Fruit fly (Drosophila melanogaster) whole organism, embryonic: ENCODE results near the gene peb.

Experiments
- ATbp ChIP-seq: fragments of 200-800 bp; sonication (Bioruptor generic); optimal IDR thresholded peaks from 2 replicates; lab custom pipeline; 2017; ENCODE audit warnings: missing biosample characterization, mild to moderate bottlenecking, missing genetic modification characterization, missing genetic modification reagents
- Adf1 ChIP-seq: fragments of 200-800 bp; sonication (Bioruptor generic); IDR thresholded peaks from 2 replicates; pipeline ENCODE4 v1.3.6; 2022; ENCODE audit warnings: missing biosample characterization, missing genetic modification characterization
- Atf3 ChIP-seq: fragments of 200-800 bp; sonication (Bioruptor generic); optimal IDR thresholded peaks from 3 replicates; lab custom pipeline; 2016; ENCODE audit warnings: missing biosample characterization, missing genetic modification characterization
- CG10959 ChIP-seq: fragments of 200-800 bp; sonication (Bioruptor generic); IDR thresholded peaks from 2 replicates; pipeline ENCODE4 v1.3.6; 2022; ENCODE audit warnings: missing biosample characterization, missing genetic modification characterization
- CG11398 ChIP-seq: fragments of 200-800 bp; sonication (Bioruptor generic); optimal IDR thresholded peaks from 2 replicates; lab custom pipeline; 2016; ENCODE audit warnings: missing biosample characterization, missing genetic modification characterization
- CG15011 ChIP-seq: fragments of 200-800 bp; sonication (Bioruptor generic); optimal IDR thresholded peaks from 3 replicates; lab custom pipeline; 2018; ENCODE audit warnings: missing biosample characterization, mild to moderate bottlenecking, missing genetic modification characterization
- CG15479 ChIP-seq: fragments of 200-800 bp; sonication (Bioruptor generic); optimal IDR thresholded peaks from 3 replicates; lab custom pipeline; 2019; ENCODE audit warnings: missing biosample characterization, mild to moderate bottlenecking, missing genetic modification characterization, moderate library complexity
- CG16779 ChIP-seq: fragments of 200-800 bp; sonication (Bioruptor generic); IDR thresholded peaks from 2 replicates; pipeline ENCODE4 v1.3.6; 2022; ENCODE audit warnings: missing biosample characterization, missing genetic modification characterization
- CG18619 ChIP-seq: fragments of 200-800 bp; sonication (Bioruptor generic); optimal IDR thresholded peaks from 3 replicates; lab custom pipeline; 2017; ENCODE audit warnings: missing biosample characterization, mild to moderate bottlenecking, missing genetic modification characterization
- CG2120 ChIP-seq: fragments of 200-800 bp; sonication (Bioruptor generic); optimal IDR thresholded peaks from 3 replicates; lab custom pipeline; 2016; ENCODE audit warnings: missing biosample characterization, missing genetic modification characterization
- CG2678 ChIP-seq: fragments of 200-800 bp; sonication (Bioruptor generic); optimal IDR thresholded peaks from 3 replicates; lab custom pipeline; 2019; ENCODE audit warnings: missing biosample characterization, mild to moderate bottlenecking, missing genetic modification characterization, moderate library complexity
- CG30020 ChIP-seq: fragments of 200-800 bp; optimal IDR thresholded peaks from 2 replicates; lab custom pipeline; 2019; ENCODE audit warnings: missing biosample characterization, mild to moderate bottlenecking, missing genetic modification characterization, moderate library complexity
- CG34376 ChIP-seq: fragments of 200-800 bp; sonication (Bioruptor generic); optimal IDR thresholded peaks from 2 replicates; lab custom pipeline; 2018; ENCODE audit warnings: missing biosample characterization, mild to moderate bottlenecking, missing genetic modification characterization
- CG7786 ChIP-seq: fragments of 200-800 bp; sonication (Bioruptor generic); optimal IDR thresholded peaks from 2 replicates; lab custom pipeline; 2016; ENCODE audit warnings: missing biosample characterization, missing genetic modification characterization
- CG7963 ChIP-seq: fragments of 200-800 bp; sonication (Bioruptor generic); IDR thresholded peaks from 3 replicates; pipeline ENCODE4 v1.3.6; 2022; ENCODE audit warnings: missing biosample characterization, missing genetic modification characterization; ENCODE audit not compliant: partially characterized antibody
- CG9797 ChIP-seq: fragments of 200-800 bp; sonication (Bioruptor generic); optimal IDR thresholded peaks from 3 replicates; lab custom pipeline; 2018; ENCODE audit warnings: missing biosample characterization, mild to moderate bottlenecking, missing genetic modification characterization
- Ets97D ChIP-seq: fragments of 200-800 bp; sonication (Bioruptor generic); optimal IDR thresholded peaks from 3 replicates; lab custom pipeline; 2016; ENCODE audit warnings: missing biosample characterization, missing genetic modification characterization
- HLHmδ ChIP-seq: fragments of 200-800 bp; sonication (Bioruptor generic); optimal IDR thresholded peaks from 2 replicates; lab custom pipeline; 2018; ENCODE audit warnings: missing biosample characterization, mild to moderate bottlenecking, missing genetic modification characterization, moderate library complexity
- Myb ChIP-seq: fragments of 200-800 bp; sonication (Bioruptor generic); optimal IDR thresholded peaks from 2 replicates; lab custom pipeline; 2016; ENCODE audit warnings: missing biosample characterization, missing genetic modification characterization
- NC2α ChIP-seq: fragments of 200-800 bp; sonication (Bioruptor generic); optimal IDR thresholded peaks from 2 replicates; lab custom pipeline; 2016; ENCODE audit warnings: missing biosample characterization, missing genetic modification characterization
- Nf-YA ChIP-seq: fragments of 200-800 bp; sonication (Bioruptor generic); IDR thresholded peaks from 2 replicates; pipeline ENCODE4 v1.3.6; 2022; ENCODE audit warnings: missing biosample characterization, missing genetic modification characterization
- Nf-YB ChIP-seq: fragments of 200-800 bp; sonication (Bioruptor generic); optimal IDR thresholded peaks from 3 replicates; lab custom pipeline; 2019; ENCODE audit warnings: missing biosample characterization, mild to moderate bottlenecking, missing genetic modification characterization, moderate library complexity
- Pdp1 ChIP-seq, 2 experiments: fragments of 200-800 bp; sonication (Bioruptor generic); optimal IDR thresholded peaks; 3 replicates each; lab custom pipeline; 2016; ENCODE audit warnings: missing biosample characterization in 2 of 2, missing genetic modification characterization in 2 of 2, mild to moderate bottlenecking in 1 of 2, moderate library complexity in 1 of 2
- Tbp ChIP-seq: fragments of >200 bp; optimal IDR thresholded peaks from 2 replicates; lab custom pipeline; 2018; ENCODE audit warnings: missing biosample characterization, missing genetic modification characterization
- YL-1 ChIP-seq: fragments of 200-800 bp; sonication (Bioruptor generic); optimal IDR thresholded peaks from 3 replicates; lab custom pipeline; 2017; ENCODE audit warnings: missing biosample characterization, mild to moderate bottlenecking, missing genetic modification characterization
- ato ChIP-seq: fragments of 200-800 bp; sonication (Bioruptor generic); IDR thresholded peaks from 2 replicates; pipeline ENCODE4 v1.3.6; 2022; ENCODE audit warnings: missing biosample characterization, missing genetic modification characterization; ENCODE audit not compliant: partially characterized antibody
- emc ChIP-seq: fragments of 200-800 bp; sonication (Bioruptor generic); optimal IDR thresholded peaks from 2 replicates; lab custom pipeline; 2016; ENCODE audit warnings: missing biosample characterization, missing genetic modification characterization
- en ChIP-seq: fragments of 200-800 bp; sonication (Bioruptor generic); optimal IDR thresholded peaks from 2 replicates; lab custom pipeline; 2016; ENCODE audit warnings: missing biosample characterization, missing genetic modification characterization
- exex ChIP-seq: fragments of 200-800 bp; sonication (Bioruptor generic); optimal IDR thresholded peaks from 4 replicates; lab custom pipeline; 2018; ENCODE audit warnings: missing biosample characterization, mild to moderate bottlenecking, missing genetic modification characterization, moderate library complexity
- fd3F ChIP-seq: fragments of 200-800 bp; sonication (Bioruptor generic); optimal IDR thresholded peaks from 2 replicates; lab custom pipeline; 2018; ENCODE audit warnings: missing biosample characterization, mild to moderate bottlenecking, missing genetic modification characterization, moderate library complexity
- gcm ChIP-seq: fragments of 200-800 bp; sonication (Bioruptor generic); optimal IDR thresholded peaks from 2 replicates; lab custom pipeline; 2019; ENCODE audit warnings: missing biosample characterization, mild to moderate bottlenecking, missing genetic modification characterization, moderate library complexity
- gcm2 ChIP-seq: fragments of 200-800 bp; sonication (Bioruptor generic); optimal IDR thresholded peaks from 2 replicates; lab custom pipeline; 2016; ENCODE audit warnings: missing biosample characterization, missing genetic modification characterization
- gfzf ChIP-seq: fragments of 200-800 bp; sonication (Bioruptor generic); optimal IDR thresholded peaks from 2 replicates; lab custom pipeline; 2016; ENCODE audit warnings: missing biosample characterization, mild to moderate bottlenecking, missing genetic modification characterization, moderate library complexity
- hbn ChIP-seq: fragments of 200-800 bp; sonication (Bioruptor generic); IDR thresholded peaks from 2 replicates; pipeline ENCODE4 v1.3.6; 2022; ENCODE audit warnings: missing biosample characterization, missing genetic modification characterization; ENCODE audit not compliant: partially characterized antibody
- her ChIP-seq: fragments of 200-800 bp; sonication (Bioruptor generic); optimal IDR thresholded peaks from 2 replicates; lab custom pipeline; 2016; ENCODE audit warnings: missing biosample characterization, missing genetic modification characterization
- hkb ChIP-seq, 2 experiments: fragments of 200-800 bp in 1 of 2; fragments of >200 bp in 1 of 2; sonication (Bioruptor generic) in 1 of 2; IDR thresholded peaks in 1 of 2; optimal IDR thresholded peaks in 1 of 2; 2 replicates each; pipeline versions ENCODE4 v1.3.6 to Lab custom; 2017 to 2022; ENCODE audit warnings: missing biosample characterization in 1 of 2, missing genetic modification characterization in 1 of 2
- prd ChIP-seq, 3 experiments: fragments of >200 bp in 2 of 3; fragments of 200-800 bp in 1 of 3; sonication (Bioruptor generic) in 1 of 3; optimal IDR thresholded peaks in 2 of 3; IDR thresholded peaks in 1 of 3; 2 replicates in 2 of 3; 3 replicates in 1 of 3; pipeline versions ENCODE4 v1.3.6 to Lab custom; 2017 to 2022; ENCODE audit warnings: missing biosample characterization in 1 of 3, missing genetic modification characterization in 1 of 3
- run ChIP-seq: fragments of 200-800 bp; sonication (Bioruptor generic); optimal IDR thresholded peaks from 3 replicates; lab custom pipeline; 2018; ENCODE audit warnings: missing biosample characterization, mild to moderate bottlenecking, missing genetic modification characterization
- tap ChIP-seq: fragments of 200-800 bp; optimal IDR thresholded peaks from 3 replicates; lab custom pipeline; 2019; ENCODE audit warnings: missing biosample characterization, mild to moderate bottlenecking, missing genetic modification characterization, moderate library complexity
- wor ChIP-seq: fragments of 200-800 bp; sonication (Bioruptor generic); IDR thresholded peaks from 2 replicates; pipeline ENCODE4 v1.3.6; 2022; ENCODE audit warnings: missing biosample characterization, missing genetic modification characterization
- zf30C ChIP-seq: fragments of 200-800 bp; sonication (Bioruptor generic); optimal IDR thresholded peaks from 3 replicates; lab custom pipeline; 2018; ENCODE audit warnings: missing biosample characterization, mild to moderate bottlenecking, missing genetic modification characterization

The peb gene

dm6 chrX:4587584-4587983, 29.8 kb upstream of the peb start (continued):
- TF ChIP-seq CG15011, result no peak
- no peak for TF ChIP-seq CG2678 (tag; lab: Kevin White, UChicago)
- no peak for TF ChIP-seq fd3F (GFP tag; lab: Kevin White, UChicago)
- TF ChIP-seq exex (tag; lab: Kevin White, UChicago), result peak; percentile 2
- TF ChIP-seq Myb (GFP tag; lab: Kevin White, UChicago), result no peak
- TF ChIP-seq hkb (optimal IDR thresholded peaks at IDR 0.05; lab: Kevin White, UChicago), result no peak
- no peak for TF ChIP-seq hkb (GFP tag; IDR thresholded peaks at IDR 0.05; lab: Robert Waterston, UW)
- no peak for TF ChIP-seq NC2α (GFP tag; lab: Kevin White, UChicago)
- TF ChIP-seq ato (GFP tag; lab: Robert Waterston, UW), result no peak
- TF ChIP-seq CG10959 (GFP tag; lab: Robert Waterston, UW), result no peak
- TF ChIP-seq Nf-YA (GFP tag; lab: Robert Waterston, UW), result no peak
- TF ChIP-seq gfzf (GFP tag; lab: Kevin White, UChicago), result no peak
- no peak for TF ChIP-seq prd (optimal IDR thresholded peaks at IDR 0.05; lab: Kevin White, UChicago)
- no peak for TF ChIP-seq prd (GFP tag; IDR thresholded peaks at IDR 0.05; lab: Robert Waterston, UW)
- TF ChIP-seq CG9797 (GFP tag; lab: Kevin White, UChicago), result no peak
- TF ChIP-seq CG7786, result no peak
- TF ChIP-seq Atf3 (GFP tag; lab: Kevin White, UChicago), result no peak
- TF ChIP-seq run (tag; lab: Kevin White, UChicago), result no peak
- TF ChIP-seq CG7963, result no peak
- no peak for TF ChIP-seq gcm2 (GFP tag; lab: Kevin White, UChicago)
- no peak for TF ChIP-seq YL-1 (GFP tag; lab: Kevin White, UChicago)
- TF ChIP-seq, all 482 proteins: peak for 5

dm6 chrX:4588981-4589380, 28.4 kb upstream of the peb start:
- TF ChIP-seq wor (no peak), gcm (GFP tag; lab: Kevin White, UChicago) (peak; percentile 83), Nf-YB (peak; percentile 71), CG30020 (tag; lab: Kevin White, UChicago) (no peak), tap (tag; lab: Kevin White, UChicago) (no peak), zf30C (no peak), Ets97D (GFP tag; lab: Kevin White, UChicago) (no peak), CG15479 (GFP tag; lab: Kevin White, UChicago) (no peak), CG11398 (GFP tag; lab: Kevin White, UChicago) (no peak), emc (GFP tag; lab: Kevin White, UChicago) (no peak), ATbp (GFP tag; lab: Kevin White, UChicago) (no peak), Adf1 (GFP tag; lab: Robert Waterston, UW) (no peak), Pdp1 (GFP tag; optimal IDR thresholded peaks at IDR 0.05; lab: Kevin White, UChicago) (peak in 1 of 2 experiments; percentile 42), CG16779 (GFP tag; lab: Robert Waterston, UW) (no peak), HLHmδ (GFP tag; lab: Kevin White, UChicago) (no peak), CG18619 (GFP tag; lab: Kevin White, UChicago) (no peak), hbn (no peak), CG2120 (GFP tag; lab: Kevin White, UChicago) (no peak), Tbp (GFP tag; lab: Kevin White, UChicago) (no peak), CG34376 (no peak), en (GFP tag; lab: Kevin White, UChicago) (no peak), her (no peak)
